Fruit fly (Drosophila melanogaster) whole organism, wandering third instar larva: Measurements from ENCODE around the gene Sgs5.

Source experiments
- Dfd ChIP-seq: fragments of >200 bp; optimal IDR thresholded peaks from 2 replicates; lab custom pipeline; 2017; ENCODE audit warnings: missing biosample characterization, missing genetic modification characterization
- Hnf4 ChIP-seq: fragments of 200-800 bp; sonication (Bioruptor generic); optimal IDR thresholded peaks from 2 replicates; lab custom pipeline; 2016; ENCODE audit warnings: missing biosample characterization, mild to moderate bottlenecking, missing genetic modification characterization
- Hr83 ChIP-seq: fragments of 200-300 bp; sonication (Bioruptor generic); optimal IDR thresholded peaks from 2 replicates; lab custom pipeline; 2016; ENCODE audit warnings: missing biosample characterization, mild to moderate bottlenecking, missing genetic modification characterization, moderate library complexity; ENCODE audit not compliant: poor library complexity, severe bottlenecking
- Myc ChIP-seq: fragments of >200 bp; optimal IDR thresholded peaks from 2 replicates; lab custom pipeline; 2017
- OdsH ChIP-seq: fragments of 200-800 bp; sonication (Bioruptor generic); optimal IDR thresholded peaks from 2 replicates; lab custom pipeline; 2016; ENCODE audit warnings: missing biosample characterization, mild to moderate bottlenecking, missing genetic modification characterization
- dl ChIP-seq, 2 experiments: fragments of 175-275, 200-275 bp in 1 of 2; fragments of 200-275 bp in 1 of 2; sonication (Bioruptor generic); optimal IDR thresholded peaks; lab custom pipeline; 2018; ENCODE audit warnings: mild to moderate bottlenecking in 2 of 2, missing biosample characterization in 2 of 2, missing genetic modification characterization in 2 of 2, moderate library complexity in 2 of 2; ENCODE audit not compliant: partially characterized antibody in 2 of 2, insufficient read depth in 1 of 2
- ey ChIP-seq: fragments of 200-800 bp; sonication (Bioruptor generic); optimal IDR thresholded peaks from 2 replicates; lab custom pipeline; 2016; ENCODE audit warnings: missing biosample characterization, missing genetic modification characterization
- fru ChIP-seq: fragments of 200-800 bp; sonication (Bioruptor generic); optimal IDR thresholded peaks from 3 replicates; lab custom pipeline; 2016; ENCODE audit warnings: missing biosample characterization, mild to moderate bottlenecking, missing genetic modification characterization
- h ChIP-seq: fragments of 200-800 bp; sonication (Bioruptor generic); optimal IDR thresholded peaks from 3 replicates; lab custom pipeline; 2016; ENCODE audit warnings: missing biosample characterization, mild to moderate bottlenecking, missing genetic modification characterization
- lola ChIP-seq: fragments of >200 bp; optimal IDR thresholded peaks from 2 replicates; lab custom pipeline; 2017; ENCODE audit warnings: missing biosample characterization, missing genetic modification characterization
- psq ChIP-seq: fragments of 200-800 bp; sonication (Bioruptor generic); optimal IDR thresholded peaks from 3 replicates; lab custom pipeline; 2017; ENCODE audit warnings: missing biosample characterization, mild to moderate bottlenecking, missing genetic modification characterization, moderate library complexity
- rgr ChIP-seq: fragments of 200-800 bp; sonication (Bioruptor generic); optimal IDR thresholded peaks from 3 replicates; lab custom pipeline; 2016; ENCODE audit warnings: missing biosample characterization, mild to moderate bottlenecking, missing genetic modification characterization
- usp ChIP-seq: fragments of >200 bp; optimal IDR thresholded peaks from 2 replicates; lab custom pipeline; 2017; ENCODE audit warnings: missing biosample characterization, missing genetic modification characterization

- TF ChIP-seq dl (GFP tag; optimal IDR thresholded peaks at IDR 0.05; lab: Kevin White, UChicago; ENCODE audit: insufficient read depth in 1 of 2, partially characterized antibody in 2 of 2) (no peak), h (GFP tag; lab: Kevin White, UChicago) (no peak), OdsH (GFP tag; lab: Kevin White, UChicago) (no peak), Hnf4 (GFP tag; lab: Kevin White, UChicago) (no peak), fru (GFP tag; lab: Kevin White, UChicago) (no peak), psq (GFP tag; lab: Kevin White, UChicago) (no peak), usp (GFP tag; lab: Kevin White, UChicago) (no peak), Dfd (GFP tag; lab: Kevin White, UChicago) (no peak), Hr83 (GFP tag; lab: Kevin White, UChicago) (no peak), lola (GFP tag; lab: Kevin White, UChicago) (no peak), ey (GFP tag; lab: Kevin White, UChicago) (no peak), Myc (no peak), rgr (no peak)
These were observed 22.8 kb downstream of the Sgs5 start for dm6 chr3R:17617976-17618308.
